Fruit fly (Drosophila melanogaster) whole organism, embryonic: ENCODE measurements around the gene Pop5.

Source experiments
- Antp ChIP-seq: fragments of 200-800 bp; sonication (Bioruptor generic); optimal IDR thresholded peaks from 3 replicates; lab custom pipeline; 2016; ENCODE audit warnings: missing biosample characterization, missing genetic modification characterization
- BEAF-32 ChIP-seq: fragments of 200-800 bp; sonication (Bioruptor generic); optimal IDR thresholded peaks from 3 replicates; lab custom pipeline; 2017; ENCODE audit warnings: missing biosample characterization, missing genetic modification characterization, mild to moderate bottlenecking, moderate library complexity, missing genetic modification reagents
- CG12219 ChIP-seq: fragments of 200-800 bp; sonication (Bioruptor generic); optimal IDR thresholded peaks from 3 replicates; lab custom pipeline; 2018; ENCODE audit warnings: missing biosample characterization, mild to moderate bottlenecking, missing genetic modification characterization
- CG1602 ChIP-seq: fragments of 200-800 bp; sonication (Bioruptor generic); optimal IDR thresholded peaks from 3 replicates; lab custom pipeline; 2016; ENCODE audit warnings: missing biosample characterization, missing genetic modification characterization
- CG16863 ChIP-seq: fragments of 200-800 bp; sonication (Bioruptor generic); optimal IDR thresholded peaks from 3 replicates; lab custom pipeline; 2016; ENCODE audit warnings: missing biosample characterization, missing genetic modification characterization
- CG1832 ChIP-seq: fragments of 200-800 bp; sonication (Bioruptor generic); optimal IDR thresholded peaks from 2 replicates; lab custom pipeline; 2017; ENCODE audit warnings: missing biosample characterization, mild to moderate bottlenecking, missing genetic modification characterization, inconsistent platforms
- CG2199 ChIP-seq: fragments of 200-800 bp; sonication (Bioruptor generic); IDR thresholded peaks from 3 replicates; pipeline ENCODE4 v1.3.6; 2022; ENCODE audit warnings: missing biosample characterization, missing genetic modification characterization
- CG2712 ChIP-seq: fragments of 200-800 bp; optimal IDR thresholded peaks from 3 replicates; lab custom pipeline; 2019; ENCODE audit warnings: missing biosample characterization, mild to moderate bottlenecking, missing genetic modification characterization, moderate library complexity
- CG32767 ChIP-seq: fragments of 200-800 bp; sonication (Bioruptor generic); IDR thresholded peaks from 2 replicates; pipeline ENCODE4 v1.3.6; 2022; ENCODE audit warnings: missing biosample characterization, missing genetic modification characterization
- CG33557 ChIP-seq: fragments of 200-800 bp; sonication (Bioruptor generic); optimal IDR thresholded peaks from 2 replicates; lab custom pipeline; 2019; ENCODE audit warnings: missing biosample characterization, mild to moderate bottlenecking, missing genetic modification characterization, moderate library complexity
- CG3847 ChIP-seq: fragments of 200-800 bp; sonication (Bioruptor generic); IDR thresholded peaks from 2 replicates; pipeline ENCODE4 v1.3.6; 2022; ENCODE audit warnings: missing biosample characterization, missing genetic modification characterization
- CG4820 ChIP-seq: fragments of 200-800 bp; sonication (Bioruptor generic); optimal IDR thresholded peaks from 3 replicates; lab custom pipeline; 2016; ENCODE audit warnings: missing biosample characterization, missing genetic modification characterization
- CG6813 ChIP-seq: fragments of 200-800 bp; sonication (Bioruptor generic); optimal IDR thresholded peaks from 2 replicates; lab custom pipeline; 2017; ENCODE audit warnings: missing biosample characterization, missing genetic modification characterization, mild to moderate bottlenecking, moderate library complexity, missing genetic modification reagents
- CG7987 ChIP-seq: fragments of 200-800 bp; sonication (Bioruptor generic); optimal IDR thresholded peaks from 2 replicates; lab custom pipeline; 2018; ENCODE audit warnings: missing biosample characterization, mild to moderate bottlenecking, missing genetic modification characterization, moderate library complexity
- CG8281 ChIP-seq: fragments of 200-800 bp; sonication (Bioruptor generic); optimal IDR thresholded peaks from 2 replicates; lab custom pipeline; 2018; ENCODE audit warnings: missing biosample characterization, mild to moderate bottlenecking, missing genetic modification characterization, moderate library complexity
- CG8290 ChIP-seq, 3 experiments: fragments of 200-800 bp; sonication (Bioruptor generic); optimal IDR thresholded peaks; 2 replicates each; lab custom pipeline; 2016 to 2019; ENCODE audit warnings: missing biosample characterization in 3 of 3, missing genetic modification characterization in 3 of 3, mild to moderate bottlenecking in 2 of 3, moderate library complexity in 1 of 3
- CG9876 ChIP-seq: fragments of 200-800 bp; sonication (Bioruptor generic); optimal IDR thresholded peaks from 2 replicates; lab custom pipeline; 2016; ENCODE audit warnings: missing biosample characterization, missing genetic modification characterization
- CG9932 ChIP-seq: fragments of 200-800 bp; sonication (Bioruptor generic); IDR thresholded peaks from 2 replicates; pipeline ENCODE4 v1.3.6; 2022; ENCODE audit warnings: missing biosample characterization, missing genetic modification characterization
- E2f1 ChIP-seq: fragments of 200-800 bp; sonication (Bioruptor generic); IDR thresholded peaks from 2 replicates; pipeline ENCODE4 v1.3.6; 2022; ENCODE audit warnings: missing biosample characterization, missing genetic modification characterization
- E2f2 ChIP-seq: fragments of 200-800 bp; sonication (Bioruptor generic); IDR thresholded peaks from 2 replicates; pipeline ENCODE4 v1.3.6; 2022; ENCODE audit warnings: missing biosample characterization, missing genetic modification characterization
- Eip74EF ChIP-seq, 2 experiments: fragments of 200-800 bp in 1 of 2; fragments of >200 bp in 1 of 2; sonication (Bioruptor generic) in 1 of 2; optimal IDR thresholded peaks; 2 replicates each; lab custom pipeline; 2017 to 2019; ENCODE audit warnings: missing biosample characterization in 2 of 2, missing genetic modification characterization in 2 of 2, mild to moderate bottlenecking in 1 of 2, moderate library complexity in 1 of 2
- Fer3 ChIP-seq: fragments of 200-800 bp; sonication (Bioruptor generic); optimal IDR thresholded peaks from 2 replicates; lab custom pipeline; 2018; ENCODE audit warnings: missing biosample characterization, mild to moderate bottlenecking, missing genetic modification characterization, moderate library complexity
- H2.0 ChIP-seq: fragments of 200-800 bp; sonication (Bioruptor generic); IDR thresholded peaks from 2 replicates; pipeline ENCODE4 v1.3.6; 2022; ENCODE audit warnings: missing biosample characterization, missing genetic modification characterization
- MTF-1 ChIP-seq: fragments of 200-800 bp; sonication (Bioruptor generic); optimal IDR thresholded peaks from 2 replicates; lab custom pipeline; 2018; ENCODE audit warnings: missing biosample characterization, mild to moderate bottlenecking, missing genetic modification characterization, borderline replicate concordance
- Max ChIP-seq: fragments of 200-800 bp; sonication (Bioruptor generic); optimal IDR thresholded peaks from 2 replicates; lab custom pipeline; 2016; ENCODE audit warnings: missing biosample characterization, mild to moderate bottlenecking, missing genetic modification characterization
- Med ChIP-seq: fragments of 200-800 bp; sonication (Bioruptor generic); peaks from one replicate; lab custom pipeline; 2016; ENCODE audit warnings: missing biosample characterization, missing genetic modification characterization, mild to moderate bottlenecking, inconsistent platforms, moderate library complexity
- NC2β ChIP-seq: fragments of 200-800 bp; sonication (Bioruptor generic); optimal IDR thresholded peaks from 2 replicates; lab custom pipeline; 2016; ENCODE audit warnings: missing biosample characterization, missing genetic modification characterization
- Nf-YA ChIP-seq: fragments of 200-800 bp; sonication (Bioruptor generic); IDR thresholded peaks from 2 replicates; pipeline ENCODE4 v1.3.6; 2022; ENCODE audit warnings: missing biosample characterization, missing genetic modification characterization
- Pdp1 ChIP-seq, 2 experiments: fragments of 200-800 bp; sonication (Bioruptor generic); optimal IDR thresholded peaks; 3 replicates each; lab custom pipeline; 2016; ENCODE audit warnings: missing biosample characterization in 2 of 2, missing genetic modification characterization in 2 of 2, mild to moderate bottlenecking in 1 of 2, moderate library complexity in 1 of 2
- Ptx1 ChIP-seq: fragments of 200-800 bp; sonication (Bioruptor generic); IDR thresholded peaks from 2 replicates; pipeline ENCODE4 v1.3.6; 2022; ENCODE audit warnings: missing biosample characterization, missing genetic modification characterization
- aop ChIP-seq: fragments of 200-800 bp; sonication (Bioruptor generic); IDR thresholded peaks from 2 replicates; pipeline ENCODE4 v1.3.6; 2022; ENCODE audit warnings: missing biosample characterization, missing genetic modification characterization
- ap ChIP-seq: fragments of 200-800 bp; sonication (Bioruptor generic); IDR thresholded peaks from 2 replicates; pipeline ENCODE4 v1.3.6; 2022; ENCODE audit warnings: missing biosample characterization, missing genetic modification characterization
- az2 ChIP-seq: fragments of 200-800 bp; sonication (Bioruptor generic); optimal IDR thresholded peaks from 3 replicates; lab custom pipeline; 2016; ENCODE audit warnings: missing biosample characterization, missing genetic modification characterization
- crc ChIP-seq: fragments of 200-800 bp; sonication (Bioruptor generic); optimal IDR thresholded peaks from 2 replicates; lab custom pipeline; 2016; ENCODE audit warnings: missing biosample characterization, missing genetic modification characterization
- gfzf ChIP-seq: fragments of 200-800 bp; sonication (Bioruptor generic); optimal IDR thresholded peaks from 2 replicates; lab custom pipeline; 2016; ENCODE audit warnings: missing biosample characterization, mild to moderate bottlenecking, missing genetic modification characterization, moderate library complexity
- grn ChIP-seq: fragments of 200-800 bp; sonication (Bioruptor generic); optimal IDR thresholded peaks from 3 replicates; lab custom pipeline; 2017; ENCODE audit warnings: missing biosample characterization, missing genetic modification characterization
- ham ChIP-seq: fragments of 200-800 bp; sonication (Bioruptor generic); IDR thresholded peaks from 2 replicates; pipeline ENCODE4 v1.3.6; 2022; ENCODE audit warnings: missing biosample characterization, missing genetic modification characterization
- jumu ChIP-seq: fragments of 200-800 bp; sonication (Bioruptor generic); optimal IDR thresholded peaks from 3 replicates; lab custom pipeline; 2016; ENCODE audit warnings: missing biosample characterization, missing genetic modification characterization
- kah ChIP-seq: fragments of 200-800 bp; sonication (Bioruptor generic); optimal IDR thresholded peaks from 2 replicates; lab custom pipeline; 2018; ENCODE audit warnings: missing biosample characterization, mild to moderate bottlenecking, missing genetic modification characterization
- kay ChIP-seq: fragments of 200-800 bp; sonication (Bioruptor generic); optimal IDR thresholded peaks from 2 replicates; lab custom pipeline; 2016; ENCODE audit warnings: missing biosample characterization, missing genetic modification characterization
- klu ChIP-seq: fragments of 200-800 bp; sonication (Bioruptor generic); IDR thresholded peaks from 2 replicates; pipeline ENCODE4 v1.3.6; 2022; ENCODE audit warnings: missing biosample characterization, missing genetic modification characterization
- peb ChIP-seq: fragments of 200-800 bp; sonication (Bioruptor generic); IDR thresholded peaks from 2 replicates; pipeline ENCODE4 v1.3.6; 2022; ENCODE audit warnings: missing biosample characterization, missing genetic modification characterization
- phol ChIP-seq: fragments of 200-800 bp; sonication (Bioruptor generic); optimal IDR thresholded peaks from 3 replicates; lab custom pipeline; 2018; ENCODE audit warnings: missing biosample characterization, mild to moderate bottlenecking, missing genetic modification characterization, moderate library complexity
- pzg ChIP-seq: fragments of 200-800 bp; sonication (Bioruptor generic); optimal IDR thresholded peaks from 3 replicates; lab custom pipeline; 2018; ENCODE audit warnings: missing biosample characterization, mild to moderate bottlenecking, missing genetic modification characterization, moderate library complexity
- salm ChIP-seq: fragments of 200-800 bp; sonication (Bioruptor generic); optimal IDR thresholded peaks from 2 replicates; lab custom pipeline; 2018; ENCODE audit warnings: missing biosample characterization, mild to moderate bottlenecking, missing genetic modification characterization
- sna ChIP-seq: fragments of 200-800 bp; sonication (Bioruptor generic); IDR thresholded peaks from 2 replicates; pipeline ENCODE4 v1.3.6; 2022; ENCODE audit warnings: missing biosample characterization, missing genetic modification characterization; ENCODE audit not compliant: partially characterized antibody
- sqz ChIP-seq: fragments of 200-800 bp; sonication (Bioruptor generic); optimal IDR thresholded peaks from 3 replicates; lab custom pipeline; 2018; ENCODE audit warnings: missing biosample characterization, mild to moderate bottlenecking, missing genetic modification characterization
- tin ChIP-seq: fragments of 200-800 bp; sonication (Bioruptor generic); optimal IDR thresholded peaks from 3 replicates; lab custom pipeline; 2016; ENCODE audit warnings: missing biosample characterization, missing genetic modification characterization
- usp ChIP-seq: fragments of >200 bp; optimal IDR thresholded peaks from 2 replicates; lab custom pipeline; 2017; ENCODE audit warnings: missing biosample characterization, missing genetic modification characterization
- wor ChIP-seq: fragments of 200-800 bp; sonication (Bioruptor generic); IDR thresholded peaks from 2 replicates; pipeline ENCODE4 v1.3.6; 2022; ENCODE audit warnings: missing biosample characterization, missing genetic modification characterization

The Pop5 gene

DNA sequence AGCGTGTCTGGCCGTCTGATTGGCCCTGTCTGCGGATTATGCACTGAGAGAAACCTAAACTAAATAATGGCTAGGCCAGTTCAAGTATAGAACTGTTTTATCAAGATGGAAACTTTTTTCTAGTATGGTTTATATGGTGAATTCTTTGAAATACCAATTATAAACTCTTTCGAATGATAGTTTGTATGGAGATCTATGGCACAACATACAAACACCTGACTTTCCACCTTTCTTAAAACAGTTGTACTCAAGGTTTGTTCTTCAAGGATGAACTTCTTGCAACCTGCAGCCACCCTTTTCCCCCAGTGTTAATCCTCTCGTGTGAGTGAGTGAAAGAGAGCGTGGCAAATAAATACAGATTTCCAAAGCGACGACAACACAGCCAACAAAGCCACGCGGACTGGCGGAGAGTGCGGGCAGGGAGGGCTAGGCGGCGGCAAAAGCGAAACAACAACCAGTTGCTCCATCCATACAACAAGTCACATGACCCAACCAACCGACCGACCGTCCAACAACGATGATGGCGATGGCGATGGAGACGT, 40.5 kb downstream of the Pop5 start (continued):
- TF ChIP-seq Max (GFP tag; lab: Kevin White, UChicago) (peak; percentile 78), Nf-YA (peak; percentile 46; the same call in 1 of the 2 replicates), H2.0 (GFP tag; lab: Robert Waterston, UW) (peak; percentile 68), az2 (GFP tag; lab: Kevin White, UChicago) (peak; percentile 82), CG3847 (GFP tag; lab: Robert Waterston, UW) (peak; percentile 88), aop (no peak), sna (no peak), Ptx1 (GFP tag; lab: Robert Waterston, UW) (peak; percentile 90), pzg (no peak), jumu (GFP tag; lab: Kevin White, UChicago) (peak; percentile 90), MTF-1 (peak; percentile 19), NC2β (peak; percentile 51), E2f2 (GFP tag; lab: Robert Waterston, UW) (peak; percentile 62), CG8290 (GFP tag; optimal IDR thresholded peaks at IDR 0.05; lab: Kevin White, UChicago) (peak; percentile 49), CG8290 (tag; optimal IDR thresholded peaks at IDR 0.05; lab: Kevin White, UChicago) (peak in 1 of 2 experiments; percentile 56), ap (GFP tag; lab: Robert Waterston, UW) (peak; percentile 79), gfzf (GFP tag; lab: Kevin White, UChicago) (no peak), grn (peak; percentile 49), CG33557 (peak; percentile 25), CG9932 (GFP tag; lab: Robert Waterston, UW) (peak; percentile 79), Fer3 (tag; lab: Kevin White, UChicago) (peak; percentile 75), salm (peak; percentile 79), Antp (GFP tag; lab: Kevin White, UChicago) (peak; percentile 92), Eip74EF (GFP tag; optimal IDR thresholded peaks at IDR 0.05; lab: Kevin White, UChicago) (peak in 1 of 2 experiments; percentile 82), usp (GFP tag; lab: Kevin White, UChicago) (no peak), kah (GFP tag; lab: Kevin White, UChicago) (peak; percentile 57), CG7987 (peak; percentile 36), sqz (GFP tag; lab: Kevin White, UChicago) (peak; percentile 36), Med (GFP tag; lab: Kevin White, UChicago) (peak; percentile 98), CG2199 (GFP tag; lab: Robert Waterston, UW) (no peak; the same call in 2 of the 3 replicates), kay (peak; percentile 9), CG12219 (GFP tag; lab: Kevin White, UChicago) (peak; percentile 87), CG4820 (GFP tag; lab: Kevin White, UChicago) (peak; percentile 81), CG8281 (tag; lab: Kevin White, UChicago) (peak; percentile 34), Pdp1 (GFP tag; optimal IDR thresholded peaks at IDR 0.05; lab: Kevin White, UChicago) (peak; percentile 73 to 91), CG16863 (GFP tag; lab: Kevin White, UChicago) (peak; percentile 79), BEAF-32 (GFP tag; lab: Kevin White, UChicago) (no peak), CG9876 (GFP tag; lab: Kevin White, UChicago) (peak; percentile 83), E2f1 (GFP tag; lab: Robert Waterston, UW) (peak; percentile 80), peb (GFP tag; lab: Robert Waterston, UW) (peak; percentile 72; the same call in 1 of the 2 replicates), wor (GFP tag; lab: Robert Waterston, UW) (peak; percentile 64), CG32767 (GFP tag; lab: Robert Waterston, UW) (peak; percentile 89), crc (GFP tag; lab: Kevin White, UChicago) (peak; percentile 88), phol (tag; lab: Kevin White, UChicago) (peak; percentile 85), CG1832 (GFP tag; lab: Kevin White, UChicago) (peak; percentile 28), tin (GFP tag; lab: Kevin White, UChicago) (peak; percentile 83), CG6813 (GFP tag; lab: Kevin White, UChicago) (peak; percentile 60), ham (peak; percentile 76), klu (GFP tag; lab: Robert Waterston, UW) (peak; percentile 79), CG2712 (peak; percentile 88), CG1602 (GFP tag; lab: Kevin White, UChicago) (peak; percentile 68)
